Worm (Caenorhabditis elegans): ENCODE data around the gene aass-1.

Gene aass-1

DNA sequence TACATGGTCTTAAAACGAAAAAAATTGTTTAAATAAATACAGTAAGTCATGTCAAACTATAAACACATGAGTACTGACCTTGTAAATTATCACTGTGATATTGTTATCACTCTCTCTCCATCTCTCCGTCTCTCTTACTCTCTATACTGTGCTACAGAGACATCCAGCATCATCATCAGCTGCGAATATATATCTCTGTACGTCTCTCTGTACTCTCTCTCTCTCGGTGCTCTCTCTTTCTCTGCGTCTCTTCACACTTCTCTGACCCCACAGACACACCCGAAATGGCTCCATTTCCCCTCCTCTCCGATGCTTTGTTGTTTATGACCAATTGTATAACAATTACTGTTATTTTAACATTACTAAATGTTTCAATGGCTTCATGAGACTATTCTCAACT lies 34.4 kb upstream of the aass-1 start (continued):
- no peak for TF ChIP-seq lim-7 (GFP tag; IDR thresholded peaks at IDR 0.05)

DNA sequence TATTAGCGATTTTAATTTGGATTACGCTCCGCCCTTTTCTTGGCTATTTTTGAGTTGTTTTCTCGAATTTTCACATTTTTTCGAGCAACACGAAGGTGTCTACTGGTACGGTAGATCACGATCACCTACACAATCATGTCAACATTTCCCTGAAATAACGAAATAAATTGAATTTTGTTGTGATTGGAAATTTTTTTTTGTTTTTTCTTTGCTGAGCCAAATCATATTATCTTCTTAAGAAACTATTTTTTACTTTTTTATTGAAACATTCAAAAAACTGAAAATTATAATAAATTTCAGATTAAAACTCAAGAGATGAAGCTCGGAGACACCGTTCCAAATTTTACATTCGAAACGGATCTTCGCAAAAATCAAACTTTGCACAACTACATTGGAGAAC lies 26.7 kb upstream of the aass-1 start, which contains the start of gene prdx-6:
Gene prdx-6 (plus strand): TSS at position 301 of the 400 bp plus-strand sequence.
- TF ChIP-seq snpc-1.2 (GFP tag; IDR thresholded peaks at IDR 0.05), result no peak
- no peak for TF ChIP-seq daf-19 (GFP tag; conservative IDR thresholded peaks at IDR 0.05)
- no peak for TF ChIP-seq zip-2 (tag; optimal IDR thresholded peaks at IDR 0.05)
- no peak for TF ChIP-seq lin-1 (GFP tag; IDR thresholded peaks at IDR 0.05)
- TF ChIP-seq Y48G9A.11 (GFP tag; IDR thresholded peaks at IDR 0.05), result no peak
- no peak for TF ChIP-seq mep-1 (tag; optimal IDR thresholded peaks at IDR 0.05)
- TF ChIP-seq lin-39 (tag; optimal IDR thresholded peaks at IDR 0.05), result no peak

DNA sequence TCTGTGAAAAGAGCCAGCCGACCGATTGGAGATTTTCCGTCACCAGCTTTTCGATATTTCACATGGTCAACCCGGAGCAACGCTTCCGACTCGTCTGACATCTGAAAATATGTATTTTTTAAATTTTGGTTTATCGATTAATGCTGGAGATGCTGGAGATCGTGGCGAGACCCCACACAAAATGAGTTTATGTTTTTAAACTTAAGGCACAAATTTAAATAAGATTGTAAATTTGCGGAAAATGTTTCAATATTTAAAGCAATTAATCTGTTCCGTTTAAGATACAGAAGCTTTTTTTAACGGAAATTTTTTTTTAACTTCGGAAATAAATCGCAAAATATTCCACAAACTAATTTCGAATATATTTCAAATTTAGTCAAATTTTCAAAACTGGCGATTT lies 13.3 kb upstream of the aass-1 start, which contains the start of gene gtf-2H1:
Gene gtf-2H1 (minus strand): TSS at position 101 of the 400 bp plus-strand sequence.
- TF ChIP-seq lir-3 (tag; optimal IDR thresholded peaks at IDR 0.05), result no peak
- TF ChIP-seq mdl-1 (tag; optimal IDR thresholded peaks at IDR 0.05), result no peak
- TF ChIP-seq lin-15B (tag; optimal IDR thresholded peaks at IDR 0.05), result no peak
- no peak for TF ChIP-seq ctbp-1 (GFP tag; IDR thresholded peaks at IDR 0.05)
- no peak for TF ChIP-seq R02D3.7 (tag; optimal IDR thresholded peaks at IDR 0.05)
- no peak for TF ChIP-seq aha-1 (tag)
- no peak for TF ChIP-seq dpl-1 (GFP tag; optimal IDR thresholded peaks at IDR 0.05)

DNA sequence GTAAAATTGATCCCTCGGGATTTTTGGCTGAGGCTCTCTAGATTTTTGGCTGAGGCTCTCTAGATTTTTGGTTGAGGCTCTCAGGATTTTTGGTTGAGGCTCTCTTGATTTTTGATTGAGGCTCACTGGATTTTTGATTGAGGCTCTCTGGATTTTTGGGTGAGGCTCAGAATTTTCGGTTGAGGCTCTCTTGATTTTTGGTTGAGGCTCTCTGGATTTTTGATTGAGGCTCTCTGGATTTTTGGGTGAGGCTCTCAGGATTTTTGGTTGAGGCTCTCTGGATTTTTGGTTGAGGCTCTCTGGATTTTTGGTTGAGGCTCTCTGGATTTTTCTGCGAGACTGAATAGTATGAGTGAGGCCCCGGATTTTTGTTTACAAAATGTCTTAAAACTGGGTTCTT lies 8.8 kb upstream of the aass-1 start:
- TF ChIP-seq mes-2 (tag; optimal IDR thresholded peaks at IDR 0.05; ENCODE audit: poor library complexity, severe bottlenecking) (no peak), mxl-3 (GFP tag; optimal IDR thresholded peaks at IDR 0.05) (no peak), Y48G9A.11 (GFP tag; IDR thresholded peaks at IDR 0.05) (no peak), T26A8.4 (GFP tag; IDR thresholded peaks at IDR 0.05) (no peak), arid-1 (GFP tag; conservative IDR thresholded peaks at IDR 0.05) (no peak), zip-2 (tag; optimal IDR thresholded peaks at IDR 0.05) (no peak), tag-97 (GFP tag; IDR thresholded peaks at IDR 0.05) (no peak), Y105C5A.15 (GFP tag; IDR thresholded peaks at IDR 0.05) (no peak), mep-1 (tag; optimal IDR thresholded peaks at IDR 0.05) (no peak), fkh-10 (GFP tag; optimal IDR thresholded peaks at IDR 0.05) (no peak), lin-38 (GFP tag; IDR thresholded peaks at IDR 0.05) (no peak), nhr-6 (tag; optimal IDR thresholded peaks at IDR 0.05) (no peak), rbr-2 (tag; optimal IDR thresholded peaks at IDR 0.05) (no peak)

DNA sequence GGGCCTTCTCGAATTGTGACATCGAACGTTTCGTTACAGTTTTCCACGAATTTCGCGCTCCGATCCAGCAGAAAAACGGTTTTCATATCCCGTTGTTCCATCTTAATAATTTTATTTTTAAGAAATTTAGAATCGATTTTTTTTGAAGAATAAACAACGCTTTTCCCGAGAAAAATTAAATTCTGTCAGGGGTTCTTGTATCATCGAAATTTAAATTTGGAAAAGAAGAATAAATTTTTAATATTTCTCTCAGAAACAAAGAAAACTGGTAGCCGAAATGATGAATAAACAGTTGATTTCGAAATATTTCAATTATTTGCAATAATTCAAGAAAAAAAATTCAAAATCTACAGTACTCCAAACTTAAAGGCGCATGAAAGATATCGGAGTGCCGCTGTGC lies 7.6 kb upstream of the aass-1 start, which contains the start of gene ints-13:
Gene ints-13 (minus strand): TSS at position 101 of the 400 bp plus-strand sequence.
- TF ChIP-seq lin-38 (GFP tag; IDR thresholded peaks at IDR 0.05), result peak; percentile 11; the same call in 1 of the 2 replicates
- no peak for TF ChIP-seq ZK337.2 (GFP tag; IDR thresholded peaks at IDR 0.05)

DNA sequence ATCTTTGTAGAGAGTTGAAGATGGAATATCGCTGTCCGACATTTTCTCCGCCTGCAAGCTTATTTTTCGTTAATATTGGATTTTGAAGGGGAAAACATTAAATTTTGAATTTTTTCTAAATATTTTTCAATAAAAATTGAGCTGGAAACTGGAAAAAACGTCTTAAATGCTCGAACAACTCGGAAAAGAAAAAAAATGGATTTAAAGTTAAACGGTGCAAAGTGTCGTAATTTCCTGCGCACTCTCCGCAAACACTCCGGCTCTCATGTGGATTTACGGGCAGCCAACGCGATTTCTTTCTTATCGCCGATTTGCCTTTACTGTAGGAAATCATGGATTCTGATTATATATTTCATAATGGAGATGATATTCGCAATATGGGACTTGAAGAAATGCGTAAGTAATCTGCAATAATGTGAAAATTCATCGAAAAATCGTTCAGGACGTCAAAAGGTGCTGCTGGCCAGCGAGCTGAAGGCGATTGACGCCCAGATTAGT lies 4.6 kb upstream of the aass-1 start, which contains the start of the genes fnta-1 and cogc-8:
Gene fnta-1 (minus strand): TSS at position 51 of the 498 bp plus-strand sequence.
Gene cogc-8 (plus strand): TSS at position 195 of the 498 bp plus-strand sequence.
- TF ChIP-seq dpl-1 (GFP tag; optimal IDR thresholded peaks at IDR 0.05), result peak; percentile 49
- peak in 1 of 2 experiments; percentile 37 for TF ChIP-seq lsy-2 (tag; optimal IDR thresholded peaks at IDR 0.05)
- TF ChIP-seq nhr-48 (tag; optimal IDR thresholded peaks at IDR 0.05), result no peak
- TF ChIP-seq aha-1 (tag), result peak; percentile 85
- TF ChIP-seq spr-1 (tag; optimal IDR thresholded peaks at IDR 0.05), result no peak
- peak; percentile 88 for TF ChIP-seq R02D3.7 (tag; optimal IDR thresholded peaks at IDR 0.05)
- TF ChIP-seq set-16 (GFP tag; IDR thresholded peaks at IDR 0.05), result no peak
- no peak for TF ChIP-seq gei-8 (GFP tag; optimal IDR thresholded peaks at IDR 0.05)
- TF ChIP-seq daf-8 (GFP tag; IDR thresholded peaks at IDR 0.05), result no peak
- peak; percentile 62 for TF ChIP-seq mes-2 (tag; optimal IDR thresholded peaks at IDR 0.05; ENCODE audit: poor library complexity, severe bottlenecking)
- TF ChIP-seq dve-1 (tag; optimal IDR thresholded peaks at IDR 0.05; ENCODE audit: insufficient read depth), result peak; percentile 48
